Fruit fly (Drosophila melanogaster) whole organism, embryonic: ENCODE data around the gene CG11668.
A peak's percentile ranks its signal among the peaks of the same experiment; 100 is the strongest.

Experiments
- Adf1 ChIP-seq: fragments of 200-800 bp; sonication (Bioruptor generic); IDR thresholded peaks from 2 replicates; pipeline ENCODE4 v1.3.6; 2022; ENCODE audit warnings: missing biosample characterization, missing genetic modification characterization
- Aef1 ChIP-seq: fragments of 200-800 bp; sonication (Bioruptor generic); IDR thresholded peaks from 3 replicates; pipeline ENCODE4 v1.3.6; 2022; ENCODE audit warnings: missing biosample characterization, missing genetic modification characterization
- CG10366 ChIP-seq: fragments of 200-800 bp; sonication (Bioruptor generic); IDR thresholded peaks from 2 replicates; pipeline ENCODE4 v1.3.6; 2022; ENCODE audit warnings: missing biosample characterization, missing genetic modification characterization
- CG10565 ChIP-seq: fragments of 200-800 bp; sonication (Bioruptor generic); optimal IDR thresholded peaks from 3 replicates; lab custom pipeline; 2016; ENCODE audit warnings: missing biosample characterization, mild to moderate bottlenecking, missing genetic modification characterization
- CG11695 ChIP-seq: fragments of 200-800 bp; sonication (Bioruptor generic); IDR thresholded peaks from 3 replicates; pipeline ENCODE4 v1.3.6; 2022; ENCODE audit warnings: missing biosample characterization, missing genetic modification characterization
- CG12104 ChIP-seq: fragments of 200-800 bp; sonication (Bioruptor generic); optimal IDR thresholded peaks from 3 replicates; lab custom pipeline; 2016; ENCODE audit warnings: missing biosample characterization, missing genetic modification characterization
- CG13424 ChIP-seq: fragments of 200-800 bp; sonication (Bioruptor generic); optimal IDR thresholded peaks from 2 replicates; lab custom pipeline; 2019; ENCODE audit warnings: missing biosample characterization, mild to moderate bottlenecking, missing genetic modification characterization, moderate library complexity
- CG14667 ChIP-seq: fragments of 200-800 bp; sonication (Bioruptor generic); IDR thresholded peaks from 2 replicates; pipeline ENCODE4 v1.3.6; 2022; ENCODE audit warnings: missing biosample characterization, missing genetic modification characterization
- CG15073 ChIP-seq: fragments of 200-800 bp; sonication (Bioruptor generic); optimal IDR thresholded peaks from 2 replicates; lab custom pipeline; 2016; ENCODE audit warnings: missing biosample characterization, missing genetic modification characterization
- CG15601 ChIP-seq: fragments of 200-800 bp; sonication (Bioruptor generic); optimal IDR thresholded peaks from 3 replicates; lab custom pipeline; 2019; ENCODE audit warnings: missing biosample characterization, mild to moderate bottlenecking, missing genetic modification characterization, moderate library complexity
- CG17829 ChIP-seq: fragments of 200-800 bp; optimal IDR thresholded peaks from 2 replicates; lab custom pipeline; 2019; ENCODE audit warnings: missing biosample characterization, mild to moderate bottlenecking, missing genetic modification characterization, moderate library complexity
- CG2129 ChIP-seq: fragments of 200-800 bp; sonication (Bioruptor generic); IDR thresholded peaks from 2 replicates; pipeline ENCODE4 v1.3.6; 2022; ENCODE audit warnings: missing biosample characterization, missing genetic modification characterization; ENCODE audit not compliant: partially characterized antibody
- CG31224 ChIP-seq: fragments of 200-800 bp; sonication (Bioruptor generic); IDR thresholded peaks from 2 replicates; pipeline ENCODE4 v1.3.6; 2022; ENCODE audit warnings: missing biosample characterization, missing genetic modification characterization
- CG34422 ChIP-seq: fragments of 200-800 bp; sonication (Bioruptor generic); IDR thresholded peaks from 3 replicates; pipeline ENCODE4 v1.3.6; 2022; ENCODE audit warnings: missing biosample characterization, missing genetic modification characterization
- CG3726 ChIP-seq: fragments of 200-800 bp; sonication (Bioruptor generic); IDR thresholded peaks from 3 replicates; pipeline ENCODE4, ENCODE4 v1.3.6; 2022; ENCODE audit warnings: missing biosample characterization, missing genetic modification characterization
- CG5953 ChIP-seq: fragments of 200-800 bp; sonication (Bioruptor generic); IDR thresholded peaks from 2 replicates; pipeline ENCODE4 v1.3.6; 2022; ENCODE audit warnings: missing biosample characterization, missing genetic modification characterization
- CG6254 ChIP-seq: fragments of 200-800 bp; sonication (Bioruptor generic); optimal IDR thresholded peaks from 3 replicates; lab custom pipeline; 2017; ENCODE audit warnings: mild to moderate bottlenecking, missing biosample characterization, missing genetic modification reagents, missing genetic modification characterization
- CG6791 ChIP-seq: fragments of 200-800 bp; sonication (Bioruptor generic); IDR thresholded peaks from 3 replicates; pipeline ENCODE4 v1.3.6; 2022; ENCODE audit warnings: missing biosample characterization, missing genetic modification characterization; ENCODE audit not compliant: partially characterized antibody
- CG7357 ChIP-seq: fragments of 200-800 bp; sonication (Bioruptor generic); IDR thresholded peaks from 3 replicates; pipeline ENCODE4 v1.3.6; 2022; ENCODE audit warnings: missing biosample characterization, missing genetic modification characterization
- CG7556 ChIP-seq: fragments of 200-800 bp; sonication (Bioruptor generic); optimal IDR thresholded peaks from 2 replicates; lab custom pipeline; 2017; ENCODE audit warnings: missing biosample characterization, mild to moderate bottlenecking, missing genetic modification characterization
- CG8281 ChIP-seq: fragments of 200-800 bp; sonication (Bioruptor generic); optimal IDR thresholded peaks from 2 replicates; lab custom pipeline; 2018; ENCODE audit warnings: missing biosample characterization, mild to moderate bottlenecking, missing genetic modification characterization, moderate library complexity
- CrebB ChIP-seq: fragments of 200-800 bp; sonication (Bioruptor generic); optimal IDR thresholded peaks from 3 replicates; lab custom pipeline; 2018; ENCODE audit warnings: missing biosample characterization, mild to moderate bottlenecking, missing genetic modification characterization
- Dip2 ChIP-seq: fragments of 200-800 bp; sonication (Bioruptor generic); IDR thresholded peaks from 2 replicates; pipeline ENCODE4 v1.3.6; 2022; ENCODE audit warnings: missing biosample characterization, missing genetic modification characterization
- Doc2 ChIP-seq: fragments of 200-800 bp; sonication (Bioruptor generic); IDR thresholded peaks from 2 replicates; pipeline ENCODE4 v1.3.6; 2022; ENCODE audit warnings: missing biosample characterization, missing genetic modification characterization
- Ets65A ChIP-seq: fragments of 200-800 bp; sonication (Bioruptor generic); peaks from one replicate; lab custom pipeline; 2016; ENCODE audit warnings: missing biosample characterization, missing genetic modification characterization
- Mes4 ChIP-seq: fragments of 200-800 bp; sonication (Bioruptor generic); optimal IDR thresholded peaks from 2 replicates; lab custom pipeline; 2016; ENCODE audit warnings: missing biosample characterization, missing genetic modification characterization
- NC2α ChIP-seq: fragments of 200-800 bp; sonication (Bioruptor generic); optimal IDR thresholded peaks from 2 replicates; lab custom pipeline; 2016; ENCODE audit warnings: missing biosample characterization, missing genetic modification characterization
- NK7.1 ChIP-seq: fragments of 200-800 bp; sonication (Bioruptor generic); optimal IDR thresholded peaks from 3 replicates; lab custom pipeline; 2016; ENCODE audit warnings: missing biosample characterization, missing genetic modification characterization
- NfI ChIP-seq: fragments of 200-800 bp; sonication (Bioruptor generic); optimal IDR thresholded peaks from 3 replicates; lab custom pipeline; 2018; ENCODE audit warnings: missing biosample characterization, mild to moderate bottlenecking, missing genetic modification characterization, moderate library complexity
- Rfx ChIP-seq: fragments of 200-800 bp; sonication (Bioruptor generic); IDR thresholded peaks from 2 replicates; pipeline ENCODE4 v1.3.6; 2022; ENCODE audit warnings: missing biosample characterization, missing genetic modification characterization
- YL-1 ChIP-seq: fragments of 200-800 bp; sonication (Bioruptor generic); optimal IDR thresholded peaks from 3 replicates; lab custom pipeline; 2017; ENCODE audit warnings: missing biosample characterization, mild to moderate bottlenecking, missing genetic modification characterization
- bab2 ChIP-seq: fragments of 200-800 bp; sonication (Bioruptor generic); optimal IDR thresholded peaks from 2 replicates; lab custom pipeline; 2016; ENCODE audit warnings: missing biosample characterization, missing genetic modification characterization
- bsh ChIP-seq, 2 experiments: fragments of 200-800 bp; sonication (Bioruptor generic); optimal IDR thresholded peaks; 2 replicates each; lab custom pipeline; 2017 to 2018; ENCODE audit warnings: mild to moderate bottlenecking in 2 of 2, missing biosample characterization in 2 of 2, missing genetic modification characterization in 2 of 2, moderate library complexity in 1 of 2
- chm ChIP-seq: fragments of 200-800 bp; sonication (Bioruptor generic); IDR thresholded peaks from 2 replicates; pipeline ENCODE4 v1.3.6; 2022; ENCODE audit warnings: missing biosample characterization, missing genetic modification characterization
- esg ChIP-seq: fragments of 200-800 bp; sonication (Bioruptor generic); conservative IDR thresholded peaks from 2 replicates; pipeline ENCODE4 v1.3.6; 2022; ENCODE audit warnings: missing biosample characterization, missing genetic modification characterization
- gce ChIP-seq: fragments of 200-800 bp; sonication (Bioruptor generic); IDR thresholded peaks from 3 replicates; pipeline ENCODE4 v1.3.6; 2022; ENCODE audit warnings: missing biosample characterization, missing genetic modification characterization
- gsb-n ChIP-seq: fragments of 200-800 bp; sonication (Bioruptor generic); optimal IDR thresholded peaks from 3 replicates; lab custom pipeline; 2018; ENCODE audit warnings: missing biosample characterization, mild to moderate bottlenecking, missing genetic modification characterization
- jigr1 ChIP-seq: fragments of 200-800 bp; sonication (Bioruptor generic); IDR thresholded peaks from 3 replicates; pipeline ENCODE4 v1.3.6; 2022; ENCODE audit warnings: missing biosample characterization, missing genetic modification characterization
- ken ChIP-seq: fragments of 200-800 bp; sonication (Bioruptor generic); IDR thresholded peaks from 3 replicates; pipeline ENCODE4 v1.3.6; 2022; ENCODE audit warnings: missing biosample characterization, missing genetic modification characterization
- lola ChIP-seq, 3 experiments: fragments of >200 bp in 2 of 3; fragments of 200-800 bp in 1 of 3; sonication (Bioruptor generic) in 1 of 3; optimal IDR thresholded peaks; 2 replicates each; lab custom pipeline; 2017 to 2019; ENCODE audit warnings: missing biosample characterization in 3 of 3, missing genetic modification characterization in 3 of 3, mild to moderate bottlenecking in 1 of 3, moderate library complexity in 1 of 3
- p53 ChIP-seq: fragments of 200-800 bp; sonication (Bioruptor generic); optimal IDR thresholded peaks from 2 replicates; lab custom pipeline; 2016; ENCODE audit warnings: missing biosample characterization, missing genetic modification characterization
- pfk ChIP-seq: fragments of 200-800 bp; sonication (Bioruptor generic); optimal IDR thresholded peaks from 2 replicates; lab custom pipeline; 2018; ENCODE audit warnings: missing biosample characterization, mild to moderate bottlenecking, missing genetic modification characterization, moderate library complexity
- prd ChIP-seq, 3 experiments: fragments of >200 bp in 2 of 3; fragments of 200-800 bp in 1 of 3; sonication (Bioruptor generic) in 1 of 3; optimal IDR thresholded peaks in 2 of 3; IDR thresholded peaks in 1 of 3; 2 replicates in 2 of 3; 3 replicates in 1 of 3; pipeline versions ENCODE4 v1.3.6 to Lab custom; 2017 to 2022; ENCODE audit warnings: missing biosample characterization in 1 of 3, missing genetic modification characterization in 1 of 3
- ranshi ChIP-seq: fragments of 200-800 bp; sonication (Bioruptor generic); IDR thresholded peaks from 2 replicates; pipeline ENCODE4 v1.3.6; 2022; ENCODE audit warnings: missing biosample characterization, missing genetic modification characterization
- ro ChIP-seq: fragments of 200-800 bp; sonication (Bioruptor generic); IDR thresholded peaks from 2 replicates; pipeline ENCODE4 v1.3.6; 2022; ENCODE audit warnings: missing biosample characterization, missing genetic modification characterization
- slou ChIP-seq: fragments of 200-800 bp; sonication (Bioruptor generic); optimal IDR thresholded peaks from 3 replicates; lab custom pipeline; 2016; ENCODE audit warnings: missing biosample characterization, missing genetic modification characterization
- ssp ChIP-seq: fragments of 200-800 bp; sonication (Bioruptor generic); IDR thresholded peaks from 2 replicates; pipeline ENCODE4 v1.3.6; 2022; ENCODE audit warnings: missing biosample characterization, missing genetic modification characterization
- wdn ChIP-seq: fragments of 200-800 bp; sonication (Bioruptor generic); IDR thresholded peaks from 2 replicates; pipeline ENCODE4 v1.3.6; 2022; ENCODE audit warnings: missing biosample characterization, missing genetic modification characterization
- wek ChIP-seq: fragments of 200-800 bp; sonication (Bioruptor generic); optimal IDR thresholded peaks from 3 replicates; lab custom pipeline; 2018; ENCODE audit warnings: missing biosample characterization, mild to moderate bottlenecking, missing genetic modification characterization, moderate library complexity
- zfh1 ChIP-seq: fragments of 200-800 bp; sonication (Bioruptor generic); IDR thresholded peaks from 3 replicates; pipeline ENCODE4 v1.3.6; 2022; ENCODE audit warnings: missing biosample characterization, missing genetic modification characterization

The CG11668 gene

DNA sequence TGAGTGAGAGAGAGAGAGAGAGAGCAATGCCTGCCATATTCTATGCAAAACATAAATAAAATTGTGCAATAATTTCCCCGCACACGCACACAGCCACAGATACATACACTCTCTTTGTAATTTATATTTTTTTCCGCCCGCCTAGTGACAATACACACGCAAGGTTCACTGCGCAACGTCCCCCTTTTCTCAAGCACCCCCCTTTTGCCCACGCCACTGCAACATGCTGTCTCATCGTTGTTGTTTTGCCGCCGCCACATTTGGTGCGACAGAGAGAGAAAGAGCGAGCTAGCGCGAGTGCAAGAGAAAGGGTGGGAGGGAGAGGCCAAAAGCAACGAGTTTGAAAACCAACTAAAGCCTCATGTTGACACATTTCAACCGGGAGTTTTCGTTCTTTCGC, 25.8 kb upstream of the CG11668 start (continued):
- TF ChIP-seq CG2129 (GFP tag; lab: Robert Waterston, UW) (no peak), CrebB (tag; lab: Kevin White, UChicago) (peak; percentile 66), CG8281 (no peak), CG6791 (GFP tag; lab: Robert Waterston, UW) (0 out of 3 replicates have a peak, but pooled peaks have one; percentile 11), NfI (peak; percentile 58), Mes4 (peak; percentile 50), CG3726 (GFP tag; lab: Robert Waterston, UW) (no peak), lola (GFP tag; optimal IDR thresholded peaks at IDR 0.05; lab: Kevin White, UChicago) (peak in 1 of 3 experiments; percentile 3), gsb-n (tag; lab: Kevin White, UChicago) (peak; percentile 14), NK7.1 (peak; percentile 59), CG7357 (GFP tag; lab: Robert Waterston, UW) (0 out of 3 replicates have a peak, but pooled peaks have one; percentile 29), p53 (peak; percentile 56), wek (peak; percentile 27), slou (no peak), Rfx (peak; percentile 75), Adf1 (peak; percentile 27), Aef1 (GFP tag; lab: Robert Waterston, UW) (peak; percentile 91), jigr1 (GFP tag; lab: Robert Waterston, UW) (no peak), CG17829 (tag; lab: Kevin White, UChicago) (peak; percentile 45), CG31224 (GFP tag; lab: Robert Waterston, UW) (peak; percentile 51), CG10366 (GFP tag; lab: Robert Waterston, UW) (peak; percentile 72), zfh1 (GFP tag; lab: Robert Waterston, UW) (peak; percentile 75; the same call in 2 of the 3 replicates), CG7556 (peak; percentile 19), bab2 (peak; percentile 68), CG12104 (peak; percentile 27), CG15601 (tag; lab: Kevin White, UChicago) (no peak), CG5953 (GFP tag; lab: Robert Waterston, UW) (0 out of 2 replicates have a peak, but pooled peaks have one; percentile 24), ssp (GFP tag; lab: Robert Waterston, UW) (peak; percentile 27; the same call in 1 of the 2 replicates), Doc2 (GFP tag; lab: Robert Waterston, UW) (no peak), ranshi (peak; percentile 55; the same call in 1 of the 2 replicates), esg (GFP tag; lab: Robert Waterston, UW) (peak; percentile 51), CG13424 (peak; percentile 54), prd (optimal IDR thresholded peaks at IDR 0.05; lab: Kevin White, UChicago) (no peak), prd (GFP tag; IDR thresholded peaks at IDR 0.05; lab: Robert Waterston, UW) (peak; percentile 72), NC2α (GFP tag; lab: Kevin White, UChicago) (no peak), CG14667 (peak; percentile 38; the same call in 1 of the 2 replicates), CG11695 (0 out of 3 replicates have a peak, but pooled peaks have one; percentile 34), CG34422 (GFP tag; lab: Robert Waterston, UW) (peak; percentile 86), bsh (GFP tag; optimal IDR thresholded peaks at IDR 0.05; lab: Kevin White, UChicago) (peak in 1 of 2 experiments; percentile 45), wdn (GFP tag; lab: Robert Waterston, UW) (peak; percentile 55; the same call in 1 of the 2 replicates), YL-1 (GFP tag; lab: Kevin White, UChicago) (peak; percentile 29), pfk (GFP tag; lab: Kevin White, UChicago) (peak; percentile 1), ken (GFP tag; lab: Robert Waterston, UW) (peak; percentile 80), CG15073 (GFP tag; lab: Kevin White, UChicago) (no peak), CG6254 (GFP tag; lab: Kevin White, UChicago) (no peak), Dip2 (GFP tag; lab: Robert Waterston, UW) (no peak), ro (GFP tag; lab: Robert Waterston, UW) (no peak), CG10565 (GFP tag; lab: Kevin White, UChicago) (no peak), chm (GFP tag; lab: Robert Waterston, UW) (peak; percentile 78), Ets65A (GFP tag; lab: Kevin White, UChicago) (peak; percentile 62), gce (GFP tag; lab: Robert Waterston, UW) (peak; percentile 60; the same call in 1 of the 3 replicates)
